Worm (Caenorhabditis elegans) whole organism, late embryonic: Measurements from ENCODE around the gene C34D4.10.

Experiments
- K09A11.1 ChIP-seq: sonication (generic microtip); optimal IDR thresholded peaks from 2 replicates; lab custom pipeline; 2017; ENCODE audit warnings: antibody characterized with exemption, mild to moderate bottlenecking, missing genetic modification characterization, missing compliant biosample characterization; ENCODE audit not compliant: insufficient read depth
- ahr-1 ChIP-seq: sonication (generic microtip); optimal IDR thresholded peaks from 2 replicates; lab custom pipeline; 2016; ENCODE audit warnings: missing genetic modification characterization, missing compliant biosample characterization
- ceh-18 ChIP-seq: sonication (generic microtip); optimal IDR thresholded peaks from 2 replicates; lab custom pipeline; 2016; ENCODE audit warnings: missing genetic modification characterization, missing compliant biosample characterization
- ceh-30 ChIP-seq: fragments of 150-350 bp; optimal IDR thresholded peaks from 2 replicates; lab custom pipeline; 2014; ENCODE audit warnings: missing biosample characterization, missing genetic modification characterization
- ceh-48 ChIP-seq: sonication (generic microtip); optimal IDR thresholded peaks from 2 replicates; lab custom pipeline; 2016; ENCODE audit warnings: missing genetic modification characterization, inconsistent platforms, missing compliant biosample characterization
- eyg-1 ChIP-seq: sonication (generic microtip); optimal IDR thresholded peaks from 2 replicates; lab custom pipeline; 2016; ENCODE audit warnings: missing genotype, missing genetic modification characterization, missing compliant biosample characterization
- fkh-6 ChIP-seq: sonication (generic microtip); optimal IDR thresholded peaks from 2 replicates; lab custom pipeline; 2016; ENCODE audit warnings: missing genetic modification characterization, missing compliant biosample characterization
- lin-11 ChIP-seq: fragments of 200-800 bp; sonication (Bioruptor generic); optimal IDR thresholded peaks from 2 replicates; lab custom pipeline; 2018; ENCODE audit warnings: mild to moderate bottlenecking, missing genetic modification characterization, missing compliant biosample characterization
- pax-1 ChIP-seq: fragments of 150-350 bp; optimal IDR thresholded peaks from 2 replicates; lab custom pipeline; 2014; ENCODE audit warnings: missing biosample characterization, missing genetic modification characterization
- pha-4 ChIP-seq: fragments of 150-350 bp; optimal IDR thresholded peaks from 2 replicates; lab custom pipeline; 2018; ENCODE audit warnings: missing biosample characterization, missing genetic modification reagents, missing genetic modification characterization

DNA sequence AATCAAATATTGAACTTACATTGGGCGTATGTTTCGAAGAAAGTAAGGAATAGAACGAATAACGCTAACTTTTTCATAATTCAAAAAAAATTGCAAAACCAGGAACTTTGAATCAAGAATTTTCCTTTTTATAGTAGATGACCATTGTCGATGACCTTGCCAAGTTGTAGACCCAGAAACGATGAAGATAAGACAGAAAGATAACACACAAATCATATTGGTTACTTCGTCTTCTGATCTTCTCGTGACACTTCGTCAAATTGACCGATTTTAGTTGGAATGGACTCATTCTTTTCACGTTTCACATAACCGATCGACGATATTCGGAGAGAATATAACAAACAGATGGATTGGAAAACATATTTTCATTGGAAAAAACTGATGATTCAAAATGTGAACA is 10.6 kb upstream of the C34D4.10 start, which contains the start of gene grsp-3:
- TF ChIP-seq ahr-1 (tag; lab: Kevin White, UChicago) (no peak), fkh-6 (no peak), ceh-18 (no peak), pha-4 (no peak), eyg-1 (tag; lab: Kevin White, UChicago) (no peak), pax-1 (no peak), K09A11.1 (no peak), lin-11 (no peak), ceh-30 (no peak), ceh-48 (tag; lab: Kevin White, UChicago) (no peak)
